Worm (Caenorhabditis elegans) whole organism, L1 larva: ENCODE results near the gene E02C12.10.
A peak's percentile ranks its signal among the peaks of the same experiment; 100 is the strongest.

Experiments used
- C04F5.9 ChIP-seq: sonication (generic microtip); optimal IDR thresholded peaks from 2 replicates; lab custom pipeline; 2016; ENCODE audit warnings: missing genetic modification characterization, missing compliant biosample characterization
- F16B12.6 ChIP-seq: fragments of 150-350 bp; optimal IDR thresholded peaks from 2 replicates; lab custom pipeline; 2014; ENCODE audit warnings: missing biosample characterization, missing genetic modification characterization
- aha-1 ChIP-seq: fragments of 150-350 bp; optimal IDR thresholded peaks from 2 replicates; lab custom pipeline; 2014; ENCODE audit warnings: missing biosample characterization, missing genetic modification characterization
- alr-1 ChIP-seq: fragments of 200-800 bp; sonication (Bioruptor generic); optimal IDR thresholded peaks from 2 replicates; lab custom pipeline; 2018; ENCODE audit warnings: borderline replicate concordance, mild to moderate bottlenecking, missing genetic modification characterization, missing compliant biosample characterization
- blmp-1 ChIP-seq: fragments of 150-350 bp; optimal IDR thresholded peaks from 2 replicates; lab custom pipeline; 2014; ENCODE audit warnings: missing biosample characterization, missing genetic modification characterization
- ceh-63 ChIP-seq: fragments of 200-800 bp; sonication (Bioruptor generic); optimal IDR thresholded peaks from 2 replicates; lab custom pipeline; 2018; ENCODE audit warnings: mild to moderate bottlenecking, missing genetic modification characterization, missing compliant biosample characterization
- ceh-8 ChIP-seq: fragments of 200-800 bp; sonication (Bioruptor generic); optimal IDR thresholded peaks from 2 replicates; lab custom pipeline; 2018; ENCODE audit warnings: mild to moderate bottlenecking, missing genetic modification characterization, moderate library complexity, missing compliant biosample characterization
- ceh-90 ChIP-seq: sonication (generic microtip); optimal IDR thresholded peaks from 2 replicates; lab custom pipeline; 2016; ENCODE audit warnings: missing genetic modification characterization, missing compliant biosample characterization
- ces-1 ChIP-seq: fragments of 150-350 bp; optimal IDR thresholded peaks from 2 replicates; lab custom pipeline; 2014; ENCODE audit warnings: missing biosample characterization, missing genetic modification reagents, missing genetic modification characterization
- efl-3 ChIP-seq: fragments of 200-800 bp; sonication (Bioruptor generic); optimal IDR thresholded peaks from 2 replicates; lab custom pipeline; 2018; ENCODE audit warnings: mild to moderate bottlenecking, missing genetic modification characterization, missing compliant biosample characterization
- egl-13 ChIP-seq: sonication (generic microtip); optimal IDR thresholded peaks from 2 replicates; lab custom pipeline; 2016; ENCODE audit warnings: missing genotype, missing genetic modification reagents, missing genetic modification characterization, missing compliant biosample characterization
- egl-27 ChIP-seq, 2 experiments: fragments of 150-350 bp in 1 of 2; sonication (generic microtip); optimal IDR thresholded peaks; 3 replicates each; lab custom pipeline; 2017 to 2018; ENCODE audit warnings: missing biosample characterization in 2 of 2, missing genetic modification characterization in 2 of 2, missing genetic modification reagents in 2 of 2
- elt-2 ChIP-seq: sonication (generic microtip); optimal IDR thresholded peaks from 2 replicates; lab custom pipeline; 2016; ENCODE audit warnings: missing genetic modification characterization, mild to moderate bottlenecking, inconsistent platforms, missing compliant biosample characterization, missing genetic modification reagents
- ets-5 ChIP-seq: fragments of 200-800 bp; sonication (Bioruptor generic); IDR thresholded peaks from 2 replicates; pipeline ENCODE4 v1.3.6; 2022; ENCODE audit warnings: missing genetic modification characterization, missing compliant biosample characterization
- fkh-10 ChIP-seq: sonication (generic microtip); optimal IDR thresholded peaks from 2 replicates; lab custom pipeline; 2017; ENCODE audit warnings: missing biosample characterization, missing genetic modification reagents, missing genetic modification characterization
- fkh-4 ChIP-seq: sonication (generic microtip); optimal IDR thresholded peaks from 2 replicates; lab custom pipeline; 2016; ENCODE audit warnings: missing compliant biosample characterization, missing genetic modification characterization, borderline replicate concordance
- fos-1 ChIP-seq: fragments of 150-350 bp; optimal IDR thresholded peaks from 2 replicates; lab custom pipeline; 2014; ENCODE audit warnings: missing biosample characterization, missing genetic modification characterization
- grh-1 ChIP-seq: fragments of 200-800 bp; sonication (Bioruptor generic); IDR thresholded peaks from 2 replicates; pipeline ENCODE4 v1.3.6; 2022; ENCODE audit warnings: missing genetic modification reagents, missing genetic modification characterization, missing compliant biosample characterization
- hlh-4 ChIP-seq: sonication (generic microtip); optimal IDR thresholded peaks from 2 replicates; lab custom pipeline; 2016; ENCODE audit warnings: mild to moderate bottlenecking, missing genetic modification characterization, missing compliant biosample characterization
- irx-1 ChIP-seq: sonication (generic microtip); optimal IDR thresholded peaks from 2 replicates; lab custom pipeline; 2016; ENCODE audit warnings: missing genetic modification characterization, missing compliant biosample characterization
- isw-1 ChIP-seq: fragments of 200-800 bp; sonication (Bioruptor generic); IDR thresholded peaks from 2 replicates; pipeline ENCODE4 v1.3.6; 2022; ENCODE audit warnings: missing genetic modification characterization, missing compliant biosample characterization
- jun-1 ChIP-seq: fragments of 150-350 bp; optimal IDR thresholded peaks from 2 replicates; lab custom pipeline; 2014; ENCODE audit warnings: missing biosample characterization, missing genetic modification reagents, missing genetic modification characterization
- lin-13 ChIP-seq: fragments of 150-350 bp; optimal IDR thresholded peaks from 2 replicates; lab custom pipeline; 2014; ENCODE audit warnings: missing biosample characterization, missing genetic modification reagents, missing genetic modification characterization
- lin-14 ChIP-seq: fragments of 200-800 bp; sonication (Bioruptor generic); optimal IDR thresholded peaks from 2 replicates; lab custom pipeline; 2018; ENCODE audit warnings: mild to moderate bottlenecking, missing genetic modification characterization, moderate library complexity, missing compliant biosample characterization
- lin-15B ChIP-seq: fragments of 150-350 bp; sonication (generic microtip); optimal IDR thresholded peaks from 3 replicates; lab custom pipeline; 2014; ENCODE audit warnings: missing biosample characterization, missing genetic modification characterization
- lin-35 ChIP-seq, 2 experiments: fragments of 150-350 bp; optimal IDR thresholded peaks; 2 replicates each; lab custom pipeline; 2014; ENCODE audit warnings: missing biosample characterization in 2 of 2, missing genetic modification characterization in 2 of 2, missing genetic modification reagents in 2 of 2
- mef-2 ChIP-seq: fragments of 150-350 bp; optimal IDR thresholded peaks from 2 replicates; lab custom pipeline; 2014; ENCODE audit warnings: missing biosample characterization, missing genetic modification characterization
- mep-1 ChIP-seq: fragments of 150-350 bp; optimal IDR thresholded peaks from 2 replicates; lab custom pipeline; 2014; ENCODE audit warnings: missing biosample characterization, missing genetic modification characterization
- nhr-11 ChIP-seq: fragments of 150-350 bp; optimal IDR thresholded peaks from 2 replicates; lab custom pipeline; 2014; ENCODE audit warnings: missing biosample characterization, missing genetic modification characterization
- nhr-12 ChIP-seq: sonication (generic microtip); optimal IDR thresholded peaks from 2 replicates; lab custom pipeline; 2017; ENCODE audit warnings: missing biosample characterization, missing genetic modification characterization
- nhr-20 ChIP-seq: sonication (generic microtip); optimal IDR thresholded peaks from 2 replicates; lab custom pipeline; 2016; ENCODE audit warnings: mild to moderate bottlenecking, missing genetic modification characterization, missing compliant biosample characterization
- nhr-76 ChIP-seq: sonication (generic microtip); optimal IDR thresholded peaks from 2 replicates; lab custom pipeline; 2017; ENCODE audit warnings: missing biosample characterization, missing genetic modification characterization
- nhr-85 ChIP-seq: sonication (generic microtip); peaks from one replicate; lab custom pipeline; 2016; ENCODE audit warnings: missing genetic modification characterization, inconsistent platforms, missing compliant biosample characterization
- nhr-90 ChIP-seq: sonication (generic microtip); optimal IDR thresholded peaks from 2 replicates; lab custom pipeline; 2016; ENCODE audit warnings: mild to moderate bottlenecking, missing genetic modification characterization, missing compliant biosample characterization; ENCODE audit not compliant: poor library complexity
- pqm-1 ChIP-seq: sonication (generic microtip); optimal IDR thresholded peaks from 3 replicates; lab custom pipeline; 2017; ENCODE audit warnings: missing biosample characterization, missing genetic modification characterization
- rnt-1 ChIP-seq: sonication (generic microtip); optimal IDR thresholded peaks from 2 replicates; lab custom pipeline; 2016; ENCODE audit warnings: mild to moderate bottlenecking, missing genetic modification characterization, moderate library complexity, missing compliant biosample characterization
- skn-1 ChIP-seq: fragments of 150-350 bp; optimal IDR thresholded peaks from 2 replicates; lab custom pipeline; 2014; ENCODE audit warnings: missing biosample characterization, missing genetic modification characterization
- snu-23 ChIP-seq: sonication (generic microtip); optimal IDR thresholded peaks from 2 replicates; lab custom pipeline; 2016; ENCODE audit warnings: missing genetic modification characterization, missing compliant biosample characterization
- sox-4 ChIP-seq: sonication (generic microtip); optimal IDR thresholded peaks from 2 replicates; lab custom pipeline; 2016; ENCODE audit warnings: missing genetic modification characterization, missing compliant biosample characterization
- sptf-1 ChIP-seq: fragments of 150-350 bp; optimal IDR thresholded peaks from 2 replicates; lab custom pipeline; 2014; ENCODE audit warnings: missing biosample characterization, missing genetic modification characterization
- sup-37 ChIP-seq: fragments of 200-800 bp; sonication (Bioruptor generic); optimal IDR thresholded peaks from 2 replicates; lab custom pipeline; 2018; ENCODE audit warnings: mild to moderate bottlenecking, missing genetic modification characterization, missing compliant biosample characterization
- tlp-1 ChIP-seq: fragments of 150-350 bp; optimal IDR thresholded peaks from 2 replicates; lab custom pipeline; 2014; ENCODE audit warnings: missing biosample characterization, missing genetic modification characterization
- unc-130 ChIP-seq: fragments of 150-350 bp; optimal IDR thresholded peaks from 2 replicates; lab custom pipeline; 2017; ENCODE audit warnings: missing biosample characterization, missing genetic modification characterization, inconsistent platforms
- unc-30 ChIP-seq: sonication (generic microtip); optimal IDR thresholded peaks from 2 replicates; lab custom pipeline; 2017; ENCODE audit warnings: missing biosample characterization, missing genetic modification characterization
- unc-62 ChIP-seq: fragments of 150-350 bp; optimal IDR thresholded peaks from 2 replicates; lab custom pipeline; 2014; ENCODE audit warnings: missing biosample characterization, missing genetic modification reagents, missing genetic modification characterization
- unc-86 ChIP-seq: sonication (generic microtip); optimal IDR thresholded peaks from 2 replicates; lab custom pipeline; 2016; ENCODE audit warnings: missing genetic modification characterization, missing compliant biosample characterization
- unc-98 ChIP-seq: fragments of 200-800 bp; sonication (Bioruptor generic); IDR thresholded peaks from 2 replicates; pipeline ENCODE4 v1.3.6; 2022; ENCODE audit warnings: missing genetic modification characterization, missing compliant biosample characterization
- vab-15 ChIP-seq: sonication (generic microtip); optimal IDR thresholded peaks from 2 replicates; lab custom pipeline; 2017; ENCODE audit warnings: missing genotype, mild to moderate bottlenecking, missing genetic modification characterization, missing compliant biosample characterization
- zip-4 ChIP-seq: fragments of 200-800 bp; sonication (Bioruptor generic); optimal IDR thresholded peaks from 2 replicates; lab custom pipeline; 2018; ENCODE audit warnings: mild to moderate bottlenecking, missing genetic modification characterization, moderate library complexity, missing compliant biosample characterization

Gene E02C12.10

ce11 chrV:9424514-9424913, 46.3 kb upstream of the E02C12.10 start (continued):
- TF ChIP-seq nhr-20 (tag; lab: Kevin White, UChicago) (peak; percentile 44), zip-4 (GFP tag; lab: Kevin White, UChicago) (no peak), fkh-10 (GFP tag; lab: Kevin White, UChicago) (no peak), sptf-1 (tag; lab: Kevin White, UChicago) (no peak), unc-130 (tag; lab: Kevin White, UChicago) (no peak), skn-1 (tag; lab: Kevin White, UChicago) (no peak), alr-1 (tag; lab: Kevin White, UChicago) (no peak), lin-35 (GFP tag; optimal IDR thresholded peaks at IDR 0.05; lab: Kevin White, UChicago) (peak in 1 of 2 experiments; percentile 59), C04F5.9 (no peak), lin-13 (GFP tag; lab: Kevin White, UChicago) (no peak), elt-2 (tag; lab: Kevin White, UChicago) (no peak), nhr-90 (tag; lab: Kevin White, UChicago) (no peak), grh-1 (no peak), ces-1 (GFP tag; lab: Kevin White, UChicago) (no peak), tlp-1 (tag; lab: Kevin White, UChicago) (no peak), efl-3 (GFP tag; lab: Kevin White, UChicago) (no peak), isw-1 (GFP tag; lab: Robert Waterston, UW) (no peak), irx-1 (tag; lab: Kevin White, UChicago) (no peak), unc-62 (no peak), mep-1 (tag; lab: Kevin White, UChicago) (peak; percentile 13), hlh-4 (tag; lab: Kevin White, UChicago) (no peak), sox-4 (tag; lab: Kevin White, UChicago) (no peak), fkh-4 (tag; lab: Kevin White, UChicago) (no peak), nhr-76 (no peak), ceh-8 (no peak), snu-23 (peak; percentile 32), pqm-1 (tag; lab: Kevin White, UChicago) (no peak), fos-1 (tag; lab: Kevin White, UChicago) (no peak), egl-27 (tag; optimal IDR thresholded peaks at IDR 0.05; lab: Kevin White, UChicago) (no peak), unc-86 (tag; lab: Kevin White, UChicago) (no peak), mef-2 (no peak), vab-15 (tag; lab: Kevin White, UChicago) (no peak), nhr-11 (tag; lab: Kevin White, UChicago) (no peak), nhr-12 (no peak), lin-15B (tag; lab: Kevin White, UChicago) (no peak), egl-13 (tag; lab: Kevin White, UChicago) (no peak), aha-1 (tag; lab: Kevin White, UChicago) (no peak)

ce11 chrV:9423539-9423938, 45.3 kb upstream of the E02C12.10 start:
- no peak for TF ChIP-seq sup-37 (GFP tag; lab: Kevin White, UChicago)
- TF ChIP-seq blmp-1 (tag; lab: Kevin White, UChicago): peak; percentile 29
- no peak for TF ChIP-seq mef-2
- no peak for TF ChIP-seq ceh-63 (GFP tag; lab: Kevin White, UChicago)
- TF ChIP-seq ets-5: no peak
- TF ChIP-seq nhr-12: no peak
- TF ChIP-seq nhr-85: peak; percentile 84
- no peak for TF ChIP-seq ceh-8
- TF ChIP-seq ceh-90: no peak
- no peak for TF ChIP-seq sptf-1 (tag; lab: Kevin White, UChicago)
- no peak for TF ChIP-seq jun-1 (tag; lab: Kevin White, UChicago)
- TF ChIP-seq F16B12.6 (tag; lab: Kevin White, UChicago): no peak
- TF ChIP-seq lin-14 (GFP tag; lab: Kevin White, UChicago): peak; percentile 57
- TF ChIP-seq unc-62: no peak
- peak; percentile 22 for TF ChIP-seq snu-23
- TF ChIP-seq zip-4 (GFP tag; lab: Kevin White, UChicago): no peak
- TF ChIP-seq hlh-4 (tag; lab: Kevin White, UChicago): no peak
- TF ChIP-seq unc-30: no peak
- TF ChIP-seq unc-98 (GFP tag; lab: Robert Waterston, UW): no peak
- TF ChIP-seq rnt-1 (tag; lab: Kevin White, UChicago): no peak
